Worm (Caenorhabditis elegans) whole organism, L1 larva: ENCODE results near the gene F54D10.7.

Source experiments
- ceh-90 ChIP-seq: sonication (generic microtip); optimal IDR thresholded peaks from 2 replicates; lab custom pipeline; 2016; ENCODE audit warnings: missing genetic modification characterization, missing compliant biosample characterization
- elt-2 ChIP-seq: sonication (generic microtip); optimal IDR thresholded peaks from 2 replicates; lab custom pipeline; 2016; ENCODE audit warnings: missing genetic modification characterization, mild to moderate bottlenecking, inconsistent platforms, missing compliant biosample characterization, missing genetic modification reagents
- elt-3 ChIP-seq, 6 experiments: fragments of 150-350 bp in 1 of 6; sonication (generic microtip); optimal IDR thresholded peaks; 2 replicates each; lab custom pipeline; 2017 to 2018; ENCODE audit warnings: missing biosample characterization in 6 of 6, missing genetic modification characterization in 6 of 6, inconsistent platforms in 1 of 6
- fkh-8 ChIP-seq: sonication (generic microtip); optimal IDR thresholded peaks from 2 replicates; lab custom pipeline; 2016; ENCODE audit warnings: mild to moderate bottlenecking, missing genetic modification characterization, missing compliant biosample characterization
- nhr-11 ChIP-seq: fragments of 150-350 bp; optimal IDR thresholded peaks from 2 replicates; lab custom pipeline; 2014; ENCODE audit warnings: missing biosample characterization, missing genetic modification characterization
- zag-1 ChIP-seq: fragments of 150-350 bp; optimal IDR thresholded peaks from 2 replicates; lab custom pipeline; 2014; ENCODE audit warnings: missing biosample characterization, missing genetic modification characterization
- zip-4 ChIP-seq: fragments of 200-800 bp; sonication (Bioruptor generic); optimal IDR thresholded peaks from 2 replicates; lab custom pipeline; 2018; ENCODE audit warnings: mild to moderate bottlenecking, missing genetic modification characterization, moderate library complexity, missing compliant biosample characterization

ce11 chrII:3811816-3812332, 9.2 kb downstream of the F54D10.7 start, which contains the start of gene lido-15:
- TF ChIP-seq elt-3 (tag; optimal IDR thresholded peaks at IDR 0.05; lab: Kevin White, UChicago) (no peak), ceh-90 (tag; lab: Kevin White, UChicago) (no peak), nhr-11 (tag; lab: Kevin White, UChicago) (no peak), fkh-8 (tag; lab: Kevin White, UChicago) (no peak), zag-1 (no peak), elt-2 (no peak), zip-4 (GFP tag; lab: Kevin White, UChicago) (no peak)
